Worm (Caenorhabditis elegans): ENCODE results near the gene R155.3.

Gene R155.3

ce11 chrIII:1922081-1922480 is 54.5 kb downstream of the R155.3 start:
- TF ChIP-seq elt-3 (tag; optimal IDR thresholded peaks at IDR 0.05), result no peak
- TF ChIP-seq C34F6.9 (tag; optimal IDR thresholded peaks at IDR 0.05), result no peak
- no peak for TF ChIP-seq ceh-82 (tag; optimal IDR thresholded peaks at IDR 0.05)
- TF ChIP-seq egl-27 (tag; optimal IDR thresholded peaks at IDR 0.05), result no peak
- TF ChIP-seq sma-9 (GFP tag; optimal IDR thresholded peaks at IDR 0.05), result no peak
- TF ChIP-seq sma-9 (tag; optimal IDR thresholded peaks at IDR 0.05), result no peak
- TF ChIP-seq zag-1 (tag; optimal IDR thresholded peaks at IDR 0.05), result no peak
- no peak for TF ChIP-seq nhr-10 (tag; optimal IDR thresholded peaks at IDR 0.05)
- TF ChIP-seq nhr-11 (tag; optimal IDR thresholded peaks at IDR 0.05), result no peak
- TF ChIP-seq Y55F3AM.14 (GFP tag; optimal IDR thresholded peaks at IDR 0.05), result no peak
- no peak for TF ChIP-seq dmd-4 (tag; optimal IDR thresholded peaks at IDR 0.05)

All from whole organism, L2 larva.